Fruit fly (Drosophila melanogaster) whole organism, embryonic: ENCODE data around the gene CG5612.
A peak's percentile ranks its signal among the peaks of the same experiment; 100 is the strongest.

ENCODE experiments used
- Atf6 ChIP-seq: fragments of 200-800 bp; sonication (Bioruptor generic); IDR thresholded peaks from 2 replicates; pipeline ENCODE4 v1.3.6; 2022; ENCODE audit warnings: missing biosample characterization, missing genetic modification characterization
- Bteb2 ChIP-seq: fragments of 200-800 bp; sonication (Bioruptor generic); optimal IDR thresholded peaks from 2 replicates; lab custom pipeline; 2016; ENCODE audit warnings: missing biosample characterization, missing genetic modification characterization
- CG10543 ChIP-seq: fragments of 200-800 bp; sonication (Bioruptor generic); optimal IDR thresholded peaks from 3 replicates; lab custom pipeline; 2017; ENCODE audit warnings: missing biosample characterization, mild to moderate bottlenecking, missing genetic modification characterization, moderate library complexity
- CG11085 ChIP-seq: fragments of 200-800 bp; sonication (Bioruptor generic); IDR thresholded peaks from 2 replicates; pipeline ENCODE4 v1.3.6; 2022; ENCODE audit warnings: missing biosample characterization, missing genetic modification characterization
- CG11398 ChIP-seq: fragments of 200-800 bp; sonication (Bioruptor generic); optimal IDR thresholded peaks from 2 replicates; lab custom pipeline; 2016; ENCODE audit warnings: missing biosample characterization, missing genetic modification characterization
- CG11696 ChIP-seq: fragments of 200-800 bp; sonication (Bioruptor generic); IDR thresholded peaks from 2 replicates; pipeline ENCODE4 v1.3.6; 2022; ENCODE audit warnings: missing biosample characterization, missing genetic modification characterization
- CG12071 ChIP-seq: fragments of 200-800 bp; sonication (Bioruptor generic); optimal IDR thresholded peaks from 3 replicates; lab custom pipeline; 2018; ENCODE audit warnings: missing biosample characterization, mild to moderate bottlenecking, missing genetic modification characterization
- CG12769 ChIP-seq: fragments of 200-800 bp; sonication (Bioruptor generic); optimal IDR thresholded peaks from 2 replicates; lab custom pipeline; 2019; ENCODE audit warnings: missing biosample characterization, mild to moderate bottlenecking, missing genetic modification characterization, moderate library complexity
- CG16779 ChIP-seq: fragments of 200-800 bp; sonication (Bioruptor generic); IDR thresholded peaks from 2 replicates; pipeline ENCODE4 v1.3.6; 2022; ENCODE audit warnings: missing biosample characterization, missing genetic modification characterization
- CG1832 ChIP-seq: fragments of 200-800 bp; sonication (Bioruptor generic); optimal IDR thresholded peaks from 2 replicates; lab custom pipeline; 2017; ENCODE audit warnings: missing biosample characterization, mild to moderate bottlenecking, missing genetic modification characterization, inconsistent platforms
- CG31388 ChIP-seq: fragments of 200-800 bp; sonication (Bioruptor generic); optimal IDR thresholded peaks from 2 replicates; lab custom pipeline; 2016; ENCODE audit warnings: missing biosample characterization, missing genetic modification characterization
- CG4730 ChIP-seq: fragments of 200-800 bp; sonication (Bioruptor generic); IDR thresholded peaks from 2 replicates; pipeline ENCODE4 v1.3.6; 2022; ENCODE audit warnings: missing biosample characterization, missing genetic modification characterization
- CG6683 ChIP-seq: fragments of 200-800 bp; sonication (Bioruptor generic); optimal IDR thresholded peaks from 2 replicates; lab custom pipeline; 2017; ENCODE audit warnings: missing biosample characterization, mild to moderate bottlenecking, missing genetic modification characterization, missing genetic modification reagents
- CG7745 ChIP-seq: fragments of 200-800 bp; sonication (Bioruptor generic); optimal IDR thresholded peaks from 2 replicates; lab custom pipeline; 2018; ENCODE audit warnings: missing biosample characterization, mild to moderate bottlenecking, missing genetic modification characterization, moderate library complexity
- CG9727 ChIP-seq: fragments of 200-800 bp; sonication (Bioruptor generic); optimal IDR thresholded peaks from 3 replicates; lab custom pipeline; 2017; ENCODE audit warnings: missing biosample characterization, mild to moderate bottlenecking, missing genetic modification characterization
- Chrac-16 ChIP-seq: fragments of 200-800 bp; sonication (Bioruptor generic); optimal IDR thresholded peaks from 3 replicates; lab custom pipeline; 2016; ENCODE audit warnings: missing biosample characterization, missing genetic modification characterization
- D19A ChIP-seq: fragments of 200-800 bp; optimal IDR thresholded peaks from 3 replicates; lab custom pipeline; 2019; ENCODE audit warnings: missing biosample characterization, mild to moderate bottlenecking, missing genetic modification characterization, moderate library complexity
- D19B ChIP-seq: fragments of 200-800 bp; sonication (Bioruptor generic); optimal IDR thresholded peaks from 2 replicates; lab custom pipeline; 2017; ENCODE audit warnings: missing biosample characterization, mild to moderate bottlenecking, missing genetic modification characterization
- Dbx ChIP-seq: fragments of 200-800 bp; sonication (Bioruptor generic); IDR thresholded peaks from 3 replicates; pipeline ENCODE4 v1.3.6; 2022; ENCODE audit warnings: missing biosample characterization, missing genetic modification characterization
- Deaf1 ChIP-seq: fragments of 200-800 bp; optimal IDR thresholded peaks from 3 replicates; lab custom pipeline; 2019; ENCODE audit warnings: missing biosample characterization, mild to moderate bottlenecking, missing genetic modification characterization, moderate library complexity
- HHEX ChIP-seq: fragments of 200-800 bp; sonication (Bioruptor generic); optimal IDR thresholded peaks from 3 replicates; lab custom pipeline; 2017; ENCODE audit warnings: missing biosample characterization, mild to moderate bottlenecking, missing genetic modification characterization, missing genetic modification reagents
- MBD-R2 ChIP-seq: fragments of 200-800 bp; sonication (Bioruptor generic); IDR thresholded peaks from 2 replicates; pipeline ENCODE4 v1.3.6; 2022; ENCODE audit warnings: missing biosample characterization, missing genetic modification characterization
- Mad ChIP-seq: fragments of 200-800 bp; sonication (Bioruptor generic); optimal IDR thresholded peaks from 2 replicates; lab custom pipeline; 2016; ENCODE audit warnings: missing biosample characterization, missing genetic modification characterization
- Optix ChIP-seq: fragments of 200-800 bp; sonication (Bioruptor generic); IDR thresholded peaks from 3 replicates; pipeline ENCODE4 v1.3.6; 2022; ENCODE audit warnings: missing biosample characterization, missing genetic modification characterization
- Pdp1 ChIP-seq, 2 experiments: fragments of 200-800 bp; sonication (Bioruptor generic); optimal IDR thresholded peaks; 3 replicates each; lab custom pipeline; 2016; ENCODE audit warnings: missing biosample characterization in 2 of 2, missing genetic modification characterization in 2 of 2, mild to moderate bottlenecking in 1 of 2, moderate library complexity in 1 of 2
- Rfx ChIP-seq: fragments of 200-800 bp; sonication (Bioruptor generic); IDR thresholded peaks from 2 replicates; pipeline ENCODE4 v1.3.6; 2022; ENCODE audit warnings: missing biosample characterization, missing genetic modification characterization
- Sry-β ChIP-seq: fragments of 200-800 bp; sonication (Bioruptor generic); optimal IDR thresholded peaks from 2 replicates; lab custom pipeline; 2018; ENCODE audit warnings: missing biosample characterization, mild to moderate bottlenecking, missing genetic modification characterization, moderate library complexity
- Trl ChIP-seq, 3 experiments: fragments of >200 bp in 2 of 3; fragments of 200-800 bp in 1 of 3; sonication (Bioruptor generic) in 1 of 3; optimal IDR thresholded peaks; 2 replicates in 1 of 3; 3 replicates in 2 of 3; lab custom pipeline; 2016 to 2017; ENCODE audit warnings: missing biosample characterization in 1 of 3, missing genetic modification characterization in 1 of 3
- abd-A ChIP-seq: fragments of 200-800 bp; sonication (Bioruptor generic); optimal IDR thresholded peaks from 3 replicates; lab custom pipeline; 2019; ENCODE audit warnings: missing biosample characterization, mild to moderate bottlenecking, missing genetic modification characterization, moderate library complexity
- az2 ChIP-seq: fragments of 200-800 bp; sonication (Bioruptor generic); optimal IDR thresholded peaks from 3 replicates; lab custom pipeline; 2016; ENCODE audit warnings: missing biosample characterization, missing genetic modification characterization
- bab2 ChIP-seq: fragments of 200-800 bp; sonication (Bioruptor generic); optimal IDR thresholded peaks from 2 replicates; lab custom pipeline; 2016; ENCODE audit warnings: missing biosample characterization, missing genetic modification characterization
- cg ChIP-seq: fragments of 200-800 bp; sonication (Bioruptor generic); optimal IDR thresholded peaks from 3 replicates; lab custom pipeline; 2019; ENCODE audit warnings: missing biosample characterization, mild to moderate bottlenecking, missing genetic modification characterization, moderate library complexity
- croc ChIP-seq: fragments of 200-800 bp; sonication (Bioruptor generic); conservative IDR thresholded peaks from 3 replicates; pipeline ENCODE4 v1.3.6; 2022; ENCODE audit warnings: missing biosample characterization, missing genetic modification characterization
- danr ChIP-seq: fragments of 200-800 bp; sonication (Bioruptor generic); IDR thresholded peaks from 2 replicates; pipeline ENCODE4 v1.3.6; 2022; ENCODE audit warnings: missing biosample characterization, missing genetic modification characterization
- emc ChIP-seq: fragments of 200-800 bp; sonication (Bioruptor generic); optimal IDR thresholded peaks from 2 replicates; lab custom pipeline; 2016; ENCODE audit warnings: missing biosample characterization, missing genetic modification characterization
- en ChIP-seq: fragments of 200-800 bp; sonication (Bioruptor generic); optimal IDR thresholded peaks from 2 replicates; lab custom pipeline; 2016; ENCODE audit warnings: missing biosample characterization, missing genetic modification characterization
- ewg ChIP-seq: fragments of 200-800 bp; sonication (Bioruptor generic); optimal IDR thresholded peaks from 3 replicates; lab custom pipeline; 2017; ENCODE audit warnings: mild to moderate bottlenecking, missing biosample characterization, missing genetic modification reagents, missing genetic modification characterization
- ken ChIP-seq: fragments of 200-800 bp; sonication (Bioruptor generic); IDR thresholded peaks from 3 replicates; pipeline ENCODE4 v1.3.6; 2022; ENCODE audit warnings: missing biosample characterization, missing genetic modification characterization
- lab ChIP-seq: fragments of 200-800 bp; sonication (Bioruptor generic); optimal IDR thresholded peaks from 3 replicates; lab custom pipeline; 2017; ENCODE audit warnings: missing biosample characterization, missing genetic modification characterization, mild to moderate bottlenecking, moderate library complexity, missing genetic modification reagents
- row ChIP-seq: fragments of 200-800 bp; sonication (Bioruptor generic); IDR thresholded peaks from 3 replicates; pipeline ENCODE4 v1.3.6; 2022; ENCODE audit warnings: missing biosample characterization, missing genetic modification characterization
- scrt ChIP-seq: fragments of 200-800 bp; sonication (Bioruptor generic); optimal IDR thresholded peaks from 2 replicates; lab custom pipeline; 2018; ENCODE audit warnings: missing biosample characterization, mild to moderate bottlenecking, missing genetic modification characterization, moderate library complexity
- sd ChIP-seq: fragments of 200-800 bp; sonication (Bioruptor generic); optimal IDR thresholded peaks from 3 replicates; lab custom pipeline; 2018; ENCODE audit warnings: missing biosample characterization, mild to moderate bottlenecking, missing genetic modification characterization, moderate library complexity
- sens ChIP-seq: fragments of 200-800 bp; sonication (Bioruptor generic); peaks from one replicate; lab custom pipeline; 2016; ENCODE audit warnings: missing biosample characterization, missing genetic modification characterization
- slbo ChIP-seq: fragments of 200-800 bp; sonication (Bioruptor generic); IDR thresholded peaks from 2 replicates; pipeline ENCODE4 v1.3.6; 2022; ENCODE audit warnings: missing biosample characterization, missing genetic modification characterization
- sqz ChIP-seq: fragments of 200-800 bp; sonication (Bioruptor generic); optimal IDR thresholded peaks from 3 replicates; lab custom pipeline; 2018; ENCODE audit warnings: missing biosample characterization, mild to moderate bottlenecking, missing genetic modification characterization
- trem ChIP-seq: fragments of 200-800 bp; optimal IDR thresholded peaks from 3 replicates; lab custom pipeline; 2019; ENCODE audit warnings: missing biosample characterization, mild to moderate bottlenecking, missing genetic modification characterization, moderate library complexity
- vvl ChIP-seq: fragments of 200-800 bp; sonication (Bioruptor generic); IDR thresholded peaks from 2 replicates; pipeline ENCODE4 v1.3.6; 2022; ENCODE audit warnings: missing biosample characterization, missing genetic modification characterization

Gene CG5612

DNA sequence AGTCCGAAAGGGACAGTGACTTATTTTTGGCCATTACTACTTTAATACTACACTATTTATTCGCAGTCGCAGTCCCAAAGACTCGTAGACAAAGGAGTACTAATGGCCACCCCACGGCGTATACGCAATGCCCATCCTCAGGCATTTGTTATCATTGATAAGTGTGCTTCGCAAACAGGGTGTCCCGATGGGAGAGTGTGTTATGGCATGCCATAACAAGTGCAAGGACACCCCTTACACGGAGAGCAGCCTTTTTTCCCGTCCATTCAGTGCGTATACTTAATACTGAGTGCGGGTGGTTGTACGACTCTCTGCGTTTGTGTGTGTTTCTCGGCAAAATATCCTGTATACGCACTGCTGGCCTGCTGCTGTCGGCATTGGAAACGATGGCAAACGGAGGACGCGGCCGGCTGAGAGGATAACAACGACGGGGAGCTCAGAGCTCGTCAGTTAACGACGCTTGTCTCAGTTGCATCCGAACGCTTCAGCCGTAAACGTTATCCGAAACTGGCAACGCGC lies 36.2 kb upstream of the CG5612 start, which contains the start of gene unc80 (continued):
- TF ChIP-seq Optix (no peak), emc (GFP tag; lab: Kevin White, UChicago) (no peak), Rfx (GFP tag; lab: Robert Waterston, UW) (0 out of 2 replicates have a peak, but pooled peaks have one; percentile 29), row (GFP tag; lab: Robert Waterston, UW) (peak; percentile 43; the same call in 2 of the 3 replicates), Chrac-16 (GFP tag; lab: Kevin White, UChicago) (no peak), az2 (GFP tag; lab: Kevin White, UChicago) (no peak), croc (GFP tag; lab: Robert Waterston, UW) (no peak), abd-A (tag; lab: Kevin White, UChicago) (peak; percentile 55), CG12071 (GFP tag; lab: Kevin White, UChicago) (peak; percentile 16), slbo (GFP tag; lab: Robert Waterston, UW) (peak; percentile 42; the same call in 1 of the 2 replicates), Atf6 (GFP tag; lab: Robert Waterston, UW) (0 out of 2 replicates have a peak, but pooled peaks have one; percentile 21), lab (peak; percentile 73), Dbx (GFP tag; lab: Robert Waterston, UW) (peak; percentile 30; the same call in 1 of the 3 replicates), trem (tag; lab: Kevin White, UChicago) (no peak)

DNA sequence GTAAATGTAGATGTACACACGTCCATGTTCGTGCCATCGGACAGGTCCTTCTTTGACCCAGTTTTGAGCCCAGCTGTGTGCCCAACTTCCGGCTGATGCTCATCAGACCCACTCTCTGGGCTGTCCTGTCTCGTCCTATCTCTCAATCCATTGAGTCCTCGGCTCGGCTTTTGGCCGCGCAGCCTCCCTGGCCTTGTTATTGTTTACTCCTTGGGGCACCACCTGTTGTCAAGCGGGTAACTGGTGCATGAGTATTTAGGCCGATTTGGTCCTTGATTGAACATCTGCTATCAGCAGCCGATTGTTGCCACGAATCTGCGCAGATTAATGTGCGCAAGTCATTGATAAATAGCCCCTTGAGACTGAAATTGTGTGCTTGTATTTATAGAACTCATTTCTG lies 35.6 kb upstream of the CG5612 start:
- TF ChIP-seq CG4730 (GFP tag; lab: Robert Waterston, UW) (no peak), scrt (peak; percentile 98), abd-A (tag; lab: Kevin White, UChicago) (peak; percentile 70), ewg (GFP tag; lab: Kevin White, UChicago) (peak; percentile 65), Deaf1 (tag; lab: Kevin White, UChicago) (peak; percentile 77)

DNA sequence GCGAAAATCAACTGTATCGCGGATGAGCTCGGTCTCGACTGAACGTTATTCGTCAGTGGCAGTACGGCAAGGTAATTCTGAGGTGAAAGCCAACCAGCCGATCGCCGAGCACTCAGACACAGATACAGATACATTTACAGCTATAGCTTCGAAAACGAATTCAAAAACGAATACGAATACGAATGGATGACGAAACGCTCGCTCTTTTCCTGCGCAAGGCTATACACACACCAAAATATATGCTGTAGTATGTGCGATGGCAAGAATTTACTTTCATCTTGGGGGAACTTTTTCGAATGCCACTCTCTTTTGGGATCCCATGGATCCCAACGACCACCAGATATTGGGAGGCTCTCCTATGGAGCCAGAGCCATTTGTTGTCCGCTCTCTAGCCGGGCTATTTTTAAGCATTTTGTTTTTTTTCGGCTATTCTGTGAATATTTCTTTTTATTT lies 34.3 kb upstream of the CG5612 start, which contains the start of gene Mlc1:
TSS of gene Mlc1 (minus strand) at position 51 of the 453 bp plus-strand sequence.
- TF ChIP-seq CG1832 (GFP tag; lab: Kevin White, UChicago): no peak
- TF ChIP-seq D19A (tag; lab: Kevin White, UChicago): no peak
- no peak for TF ChIP-seq ken (GFP tag; lab: Robert Waterston, UW)
- TF ChIP-seq CG7745 (tag; lab: Kevin White, UChicago): no peak
- TF ChIP-seq bab2 (GFP tag; lab: Kevin White, UChicago): no peak
- TF ChIP-seq Deaf1 (tag; lab: Kevin White, UChicago): peak; percentile 36
- no peak for TF ChIP-seq CG6683 (GFP tag; lab: Kevin White, UChicago)
- TF ChIP-seq sd (tag; lab: Kevin White, UChicago): peak; percentile 89
- no peak for TF ChIP-seq Mad (GFP tag; lab: Kevin White, UChicago)
- TF ChIP-seq MBD-R2 (GFP tag; lab: Robert Waterston, UW): no peak
- TF ChIP-seq Pdp1 (GFP tag; optimal IDR thresholded peaks at IDR 0.05; lab: Kevin White, UChicago): no peak
- no peak for TF ChIP-seq CG16779
- no peak for TF ChIP-seq CG9727
- TF ChIP-seq sqz (GFP tag; lab: Kevin White, UChicago): no peak
- TF ChIP-seq vvl (GFP tag; lab: Robert Waterston, UW): no peak
- no peak for TF ChIP-seq D19B
- no peak for TF ChIP-seq CG11696 (GFP tag; lab: Robert Waterston, UW)
- TF ChIP-seq CG11085: no peak
- TF ChIP-seq CG10543 (GFP tag; lab: Kevin White, UChicago): peak; percentile 29
- TF ChIP-seq danr: no peak
- TF ChIP-seq Sry-β (GFP tag; lab: Kevin White, UChicago): no peak
- TF ChIP-seq croc (GFP tag; lab: Robert Waterston, UW): no peak
- TF ChIP-seq cg (GFP tag; lab: Kevin White, UChicago): peak; percentile 50
- TF ChIP-seq CG12769: peak; percentile 10
- TF ChIP-seq CG11398 (GFP tag; lab: Kevin White, UChicago): no peak
- TF ChIP-seq sens (GFP tag; lab: Kevin White, UChicago): peak; percentile 1
- no peak for TF ChIP-seq en (GFP tag; lab: Kevin White, UChicago)
- TF ChIP-seq HHEX: no peak
- TF ChIP-seq Trl (optimal IDR thresholded peaks at IDR 0.05; lab: Kevin White, UChicago): peak; percentile 22 to 53
- no peak for TF ChIP-seq Trl (GFP tag; optimal IDR thresholded peaks at IDR 0.05; lab: Kevin White, UChicago)
- TF ChIP-seq az2 (GFP tag; lab: Kevin White, UChicago): no peak
- TF ChIP-seq CG31388 (GFP tag; lab: Kevin White, UChicago): no peak
- TF ChIP-seq Bteb2 (GFP tag; lab: Kevin White, UChicago): no peak
